Worm (Caenorhabditis elegans) whole organism, young adult: Measurements from ENCODE around the gene srw-103.

Experiments
- B0019.2 ChIP-seq: fragments of 200-800 bp; sonication (Bioruptor generic); conservative IDR thresholded peaks from 2 replicates; pipeline ENCODE4 v1.3.6; 2022; ENCODE audit warnings: missing genetic modification reagents, missing genetic modification characterization, missing compliant biosample characterization
- C06A6.2 ChIP-seq: fragments of 200-800 bp; sonication (Bioruptor generic); conservative IDR thresholded peaks from 2 replicates; pipeline ENCODE4 v1.3.6; 2022; ENCODE audit warnings: missing genetic modification characterization, missing compliant biosample characterization
- F33H1.4 ChIP-seq: fragments of 200-800 bp; sonication (Bioruptor generic); IDR thresholded peaks from 2 replicates; pipeline ENCODE4 v1.3.6; 2022; ENCODE audit warnings: missing genetic modification reagents, missing genetic modification characterization, missing compliant biosample characterization
- F39B2.1 ChIP-seq: fragments of 200-800 bp; sonication (Bioruptor generic); IDR thresholded peaks from 2 replicates; pipeline ENCODE4 v1.3.6; 2022; ENCODE audit warnings: missing genetic modification reagents, missing genetic modification characterization, missing compliant biosample characterization
- F55B11.4 ChIP-seq: sonication (generic microtip); optimal IDR thresholded peaks from 2 replicates; lab custom pipeline; 2016; ENCODE audit warnings: missing compliant biosample characterization, missing genetic modification characterization, borderline replicate concordance; ENCODE audit not compliant: insufficient read depth
- Y53F4B.3 ChIP-seq: fragments of 200-800 bp; sonication (Bioruptor generic); IDR thresholded peaks from 2 replicates; pipeline ENCODE4 v1.3.6; 2022; ENCODE audit warnings: missing genetic modification reagents, missing genetic modification characterization, missing compliant biosample characterization
- Y67H2A.10 ChIP-seq: fragments of 200-800 bp; sonication (Bioruptor generic); conservative IDR thresholded peaks from 2 replicates; pipeline ENCODE4 v1.3.6; 2022; ENCODE audit warnings: missing genetic modification reagents, missing genetic modification characterization, missing compliant biosample characterization
- aptf-2 ChIP-seq: fragments of 200-800 bp; sonication (Bioruptor generic); conservative IDR thresholded peaks from 2 replicates; pipeline ENCODE4 v1.3.6; 2022; ENCODE audit warnings: missing genetic modification reagents, missing genetic modification characterization, missing compliant biosample characterization
- ccch-3 ChIP-seq: fragments of 200-800 bp; sonication (Bioruptor generic); optimal IDR thresholded peaks from 2 replicates; lab custom pipeline; 2018; ENCODE audit warnings: mild to moderate bottlenecking, missing genetic modification characterization, missing compliant biosample characterization
- cebp-1 ChIP-seq, 2 experiments: fragments of 200-800 bp in 1 of 2; sonication (Bioruptor generic) in 1 of 2; sonication (generic microtip) in 1 of 2; IDR thresholded peaks in 1 of 2; optimal IDR thresholded peaks in 1 of 2; 2 replicates each; pipeline versions ENCODE4 v1.3.6 to Lab custom; 2017 to 2022; ENCODE audit warnings: missing compliant biosample characterization in 2 of 2, missing genetic modification characterization in 2 of 2, mild to moderate bottlenecking in 1 of 2, missing genetic modification reagents in 1 of 2, moderate library complexity in 1 of 2
- cebp-2 ChIP-seq: fragments of 200-800 bp; sonication (Bioruptor generic); IDR thresholded peaks from 2 replicates; pipeline ENCODE4 v1.3.6; 2022; ENCODE audit warnings: missing genetic modification characterization, missing compliant biosample characterization
- ceh-27 ChIP-seq: fragments of 200-800 bp; sonication (Bioruptor generic); optimal IDR thresholded peaks from 2 replicates; lab custom pipeline; 2018; ENCODE audit warnings: mild to moderate bottlenecking, missing genetic modification characterization, moderate library complexity, missing compliant biosample characterization
- egl-44 ChIP-seq: fragments of 200-800 bp; sonication (Bioruptor generic); IDR thresholded peaks from 2 replicates; pipeline ENCODE4 v1.3.6; 2022; ENCODE audit warnings: missing genetic modification reagents, missing genetic modification characterization, missing compliant biosample characterization
- ekl-4 ChIP-seq: fragments of 200-800 bp; sonication (Bioruptor generic); IDR thresholded peaks from 2 replicates; pipeline ENCODE4 v1.3.6; 2022; ENCODE audit warnings: missing genetic modification reagents, missing genetic modification characterization, missing compliant biosample characterization
- gei-17 ChIP-seq: fragments of 200-800 bp; sonication (Bioruptor generic); optimal IDR thresholded peaks from 2 replicates; lab custom pipeline; 2018; ENCODE audit warnings: mild to moderate bottlenecking, missing genetic modification characterization, missing compliant biosample characterization
- hmg-1.2 ChIP-seq: fragments of 200-800 bp; sonication (Bioruptor generic); IDR thresholded peaks from 2 replicates; pipeline ENCODE4 v1.3.6; 2022; ENCODE audit warnings: missing genetic modification reagents, missing genetic modification characterization, missing compliant biosample characterization
- hmg-20 ChIP-seq: fragments of 200-800 bp; sonication (Bioruptor generic); IDR thresholded peaks from 2 replicates; pipeline ENCODE4 v1.3.6; 2022; ENCODE audit warnings: missing genetic modification reagents, missing genetic modification characterization, missing compliant biosample characterization
- hrde-1 ChIP-seq: sonication (generic microtip); optimal IDR thresholded peaks from 2 replicates; lab custom pipeline; 2016; ENCODE audit warnings: missing genetic modification characterization, mild to moderate bottlenecking, missing compliant biosample characterization, moderate library complexity, missing genotype, missing genetic modification reagents, borderline replicate concordance
- lin-35 ChIP-seq, 3 experiments: fragments of 150-350 bp in 2 of 3; sonication (generic microtip) in 1 of 3; optimal IDR thresholded peaks; 2 replicates each; lab custom pipeline; 2014 to 2018; ENCODE audit warnings: missing biosample characterization in 3 of 3, missing genetic modification characterization in 3 of 3, missing genetic modification reagents in 3 of 3
- lin-40 ChIP-seq: sonication (generic microtip); optimal IDR thresholded peaks from 2 replicates; lab custom pipeline; 2016; ENCODE audit warnings: missing genetic modification characterization, mild to moderate bottlenecking, missing compliant biosample characterization, missing genotype, missing genetic modification reagents
- madf-8 ChIP-seq: fragments of 200-800 bp; sonication (Bioruptor generic); conservative IDR thresholded peaks from 2 replicates; pipeline ENCODE4 v1.3.6; 2022; ENCODE audit warnings: missing genetic modification reagents, missing genetic modification characterization, missing compliant biosample characterization
- mcd-1 ChIP-seq: fragments of 200-800 bp; sonication (Bioruptor generic); IDR thresholded peaks from 2 replicates; pipeline ENCODE4 v1.3.6; 2022; ENCODE audit warnings: missing genetic modification reagents, missing genetic modification characterization, missing compliant biosample characterization
- mes-4 ChIP-seq: sonication (generic microtip); optimal IDR thresholded peaks from 2 replicates; lab custom pipeline; 2016; ENCODE audit warnings: missing genotype, missing genetic modification characterization, missing compliant biosample characterization
- mxl-1 ChIP-seq: sonication (generic microtip); optimal IDR thresholded peaks from 2 replicates; lab custom pipeline; 2016; ENCODE audit warnings: missing genetic modification characterization, missing compliant biosample characterization
- nfya-2 ChIP-seq: fragments of 200-800 bp; sonication (Bioruptor generic); IDR thresholded peaks from 2 replicates; pipeline ENCODE4 v1.3.6; 2022; ENCODE audit warnings: missing genetic modification reagents, missing genetic modification characterization, missing compliant biosample characterization
- nfyb-1 ChIP-seq: fragments of 200-800 bp; sonication (Bioruptor generic); IDR thresholded peaks from 2 replicates; pipeline ENCODE4 v1.3.6; 2022; ENCODE audit warnings: missing genetic modification reagents, missing genetic modification characterization, missing compliant biosample characterization
- nhr-120 ChIP-seq: fragments of 200-800 bp; sonication (Bioruptor generic); IDR thresholded peaks from 2 replicates; pipeline ENCODE4 v1.3.6; 2022; ENCODE audit warnings: missing genetic modification characterization, missing compliant biosample characterization
- pbrm-1 ChIP-seq: fragments of 200-800 bp; sonication (Bioruptor generic); IDR thresholded peaks from 2 replicates; pipeline ENCODE4 v1.3.6; 2022; ENCODE audit warnings: missing genetic modification reagents, missing genetic modification characterization, missing compliant biosample characterization
- pha-4 ChIP-seq: fragments of 150-350 bp; sonication (generic microtip); optimal IDR thresholded peaks from 2 replicates; lab custom pipeline; 2014; ENCODE audit warnings: missing biosample characterization, missing genetic modification reagents, missing genetic modification characterization
- repo-1 ChIP-seq: sonication (generic microtip); optimal IDR thresholded peaks from 2 replicates; lab custom pipeline; 2017; ENCODE audit warnings: mild to moderate bottlenecking, missing genetic modification characterization, missing compliant biosample characterization
- snpc-1.3 ChIP-seq: sonication (generic microtip); optimal IDR thresholded peaks from 2 replicates; lab custom pipeline; 2017; ENCODE audit warnings: missing genetic modification characterization, mild to moderate bottlenecking, missing compliant biosample characterization, antibody characterized with exemption, moderate library complexity, missing genotype, missing genetic modification reagents; ENCODE audit not compliant: insufficient read depth
- snpc-3.4 ChIP-seq: sonication (generic microtip); optimal IDR thresholded peaks from 2 replicates; lab custom pipeline; 2017; ENCODE audit warnings: missing genetic modification characterization, mild to moderate bottlenecking, missing compliant biosample characterization, antibody characterized with exemption, moderate library complexity, missing genotype, missing genetic modification reagents
- snpc-4 ChIP-seq, 5 experiments: fragments of 150-350 bp in 1 of 5; sonication (generic microtip) in 4 of 5; optimal IDR thresholded peaks; 2 replicates each; lab custom pipeline; 2014 to 2018; ENCODE audit warnings: missing genetic modification characterization in 5 of 5, missing biosample characterization in 3 of 5, antibody characterized with exemption in 2 of 5, mild to moderate bottlenecking in 2 of 5, missing compliant biosample characterization in 2 of 5, missing genotype in 2 of 5, moderate library complexity in 2 of 5, missing genetic modification reagents in 1 of 5
- sptf-2 ChIP-seq: fragments of 200-800 bp; sonication (Bioruptor generic); optimal IDR thresholded peaks from 2 replicates; lab custom pipeline; 2018; ENCODE audit warnings: mild to moderate bottlenecking, missing genetic modification characterization, missing compliant biosample characterization
- tbp1 ChIP-seq: fragments of 200-800 bp; sonication (Bioruptor generic); optimal IDR thresholded peaks from 2 replicates; lab custom pipeline; 2018; ENCODE audit warnings: mild to moderate bottlenecking, missing genetic modification characterization, missing compliant biosample characterization
- tbx-9 ChIP-seq: sonication (generic microtip); optimal IDR thresholded peaks from 2 replicates; lab custom pipeline; 2016; ENCODE audit warnings: borderline replicate concordance, missing genetic modification characterization, inconsistent platforms, missing compliant biosample characterization
- tlf-1 ChIP-seq: fragments of 200-800 bp; sonication (Bioruptor generic); optimal IDR thresholded peaks from 2 replicates; lab custom pipeline; 2018; ENCODE audit warnings: mild to moderate bottlenecking, missing genetic modification characterization, missing compliant biosample characterization
- xnd-1 ChIP-seq: sonication (generic microtip); optimal IDR thresholded peaks from 2 replicates; lab custom pipeline; 2016; ENCODE audit warnings: missing genotype, missing genetic modification reagents, missing genetic modification characterization, missing compliant biosample characterization

srw-103 gene

DNA sequence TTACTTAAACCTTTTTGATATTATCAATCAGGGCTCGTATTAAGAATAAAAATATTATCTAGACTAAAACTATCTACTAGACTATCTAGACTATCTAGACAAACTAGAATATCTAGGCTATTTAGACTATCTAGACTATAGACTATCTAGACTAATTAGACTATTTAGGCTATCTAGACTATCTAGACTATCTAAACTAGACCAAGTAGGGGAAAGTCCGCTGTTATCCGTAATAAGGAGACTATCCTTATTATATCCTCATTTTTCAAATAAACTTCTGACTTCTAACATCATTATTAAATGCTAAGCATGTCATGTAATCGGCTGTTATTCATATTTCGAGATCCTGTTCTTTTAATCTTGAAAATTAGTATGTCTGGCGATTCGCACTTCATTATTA lies 5.0 kb downstream of the srw-103 start, which contains the start of gene srw-101:
Gene srw-101 (plus strand): TSS at position 301 of the 400 bp plus-strand sequence.
- no peak for TF ChIP-seq lin-35 (GFP tag; optimal IDR thresholded peaks at IDR 0.05; lab: Kevin White, UChicago)
- no peak for TF ChIP-seq snpc-1.3
- no peak for TF ChIP-seq pbrm-1 (GFP tag; lab: Robert Waterston, UW)
- no peak for TF ChIP-seq hmg-20
- TF ChIP-seq F55B11.4 (tag; lab: Kevin White, UChicago): no peak
- no peak for TF ChIP-seq Y67H2A.10
- TF ChIP-seq B0019.2 (GFP tag; lab: Robert Waterston, UW): no peak
- no peak for TF ChIP-seq ekl-4 (GFP tag; lab: Robert Waterston, UW)
- no peak for TF ChIP-seq Y53F4B.3
- no peak for TF ChIP-seq tbx-9
- TF ChIP-seq mcd-1 (GFP tag; lab: Robert Waterston, UW): no peak
- TF ChIP-seq F33H1.4 (GFP tag; lab: Robert Waterston, UW): no peak

DNA sequence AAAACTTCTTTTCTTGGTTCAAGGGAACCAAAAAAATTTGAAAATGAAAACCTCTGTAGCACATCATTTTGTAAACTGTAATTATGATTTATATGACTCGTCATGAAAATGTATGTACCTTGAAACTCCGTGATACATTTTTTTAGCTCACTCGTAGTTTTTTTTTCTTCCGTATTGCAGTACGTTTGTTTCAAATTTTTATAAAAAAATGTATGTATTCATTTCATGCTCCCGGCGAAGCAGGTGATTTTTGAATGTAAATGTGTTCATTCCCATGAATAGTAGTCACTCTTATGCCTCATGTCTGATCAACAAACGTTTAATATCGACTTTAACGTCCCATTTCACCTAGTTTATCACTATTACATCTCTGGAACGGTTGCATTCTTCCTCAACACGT lies 8.4 kb downstream of the srw-103 start, which contains the start of gene sri-27:
Gene sri-27 (plus strand): TSS at position 301 of the 400 bp plus-strand sequence.
- TF ChIP-seq repo-1 (no peak), Y53F4B.3 (no peak), lin-40 (no peak), aptf-2 (GFP tag; lab: Robert Waterston, UW) (no peak), snpc-4 (GFP tag; optimal IDR thresholded peaks at IDR 0.05; lab: Kevin White, UChicago) (no peak), snpc-4 (tag; optimal IDR thresholded peaks at IDR 0.05; lab: Kevin White, UChicago) (no peak), egl-44 (GFP tag; lab: Robert Waterston, UW) (no peak), hmg-20 (no peak), ccch-3 (GFP tag; lab: Kevin White, UChicago) (no peak), cebp-1 (GFP tag; IDR thresholded peaks at IDR 0.05; lab: Robert Waterston, UW) (no peak), cebp-1 (tag; optimal IDR thresholded peaks at IDR 0.05; lab: Kevin White, UChicago) (no peak), tlf-1 (GFP tag; lab: Kevin White, UChicago) (no peak), pha-4 (tag; lab: Kevin White, UChicago) (no peak), nfya-2 (GFP tag; lab: Robert Waterston, UW) (no peak), tbp1 (no peak), nhr-120 (GFP tag; lab: Robert Waterston, UW) (no peak), mxl-1 (tag; lab: Kevin White, UChicago) (no peak), xnd-1 (tag; lab: Kevin White, UChicago) (no peak), madf-8 (GFP tag; lab: Robert Waterston, UW) (no peak), hrde-1 (no peak), snpc-3.4 (tag; lab: Kevin White, UChicago) (no peak), cebp-2 (GFP tag; lab: Robert Waterston, UW) (no peak)

DNA sequence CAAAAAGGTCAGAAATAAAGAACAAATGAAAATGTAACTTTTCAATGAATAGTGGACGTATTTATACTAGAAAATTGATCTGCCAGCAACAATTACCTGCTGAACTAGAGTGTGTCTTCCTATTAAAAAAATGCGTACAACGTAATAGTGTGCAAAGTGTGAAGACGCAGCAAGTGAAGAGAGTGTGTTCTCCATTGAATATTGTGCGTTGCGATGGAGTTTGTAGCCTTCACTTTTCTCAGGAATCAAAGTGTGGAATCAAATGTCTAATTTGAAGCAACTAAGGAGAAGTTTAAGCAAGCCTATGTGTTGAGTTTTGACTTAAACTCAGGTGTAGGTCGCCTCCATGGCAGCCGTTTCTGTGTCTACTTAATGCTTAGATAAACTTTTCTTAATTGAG lies 14.9 kb downstream of the srw-103 start, which contains the start of gene gst-21:
Gene gst-21 (minus strand): TSS at position 101 of the 400 bp plus-strand sequence.
- TF ChIP-seq nfya-2 (GFP tag; lab: Robert Waterston, UW): no peak
- TF ChIP-seq gei-17: no peak
- no peak for TF ChIP-seq hrde-1
- TF ChIP-seq egl-44 (GFP tag; lab: Robert Waterston, UW): no peak
- no peak for TF ChIP-seq ceh-27 (GFP tag; lab: Kevin White, UChicago)
- no peak for TF ChIP-seq sptf-2 (GFP tag; lab: Kevin White, UChicago)
- no peak for TF ChIP-seq C06A6.2 (GFP tag; lab: Robert Waterston, UW)
- TF ChIP-seq mes-4 (tag; lab: Kevin White, UChicago): no peak
- TF ChIP-seq nfyb-1 (GFP tag; lab: Robert Waterston, UW): no peak
- no peak for TF ChIP-seq lin-40
- no peak for TF ChIP-seq hmg-1.2 (GFP tag; lab: Robert Waterston, UW)
- TF ChIP-seq madf-8 (GFP tag; lab: Robert Waterston, UW): no peak
- TF ChIP-seq F39B2.1: no peak
- no peak for TF ChIP-seq hmg-20
- no peak for TF ChIP-seq lin-35 (GFP tag; optimal IDR thresholded peaks at IDR 0.05; lab: Kevin White, UChicago)
